Worm (Caenorhabditis elegans) whole organism, midembryonic: Measurements from ENCODE around the gene T14G8.4.

ENCODE experiments used
- T22C8.4 ChIP-seq: fragments of 200-800 bp; sonication (Bioruptor generic); IDR thresholded peaks from 2 replicates; pipeline ENCODE4 v1.3.6; 2022; ENCODE audit warnings: missing genetic modification characterization, missing compliant biosample characterization
- cog-1 ChIP-seq: sonication (generic microtip); optimal IDR thresholded peaks from 2 replicates; lab custom pipeline; 2016; ENCODE audit warnings: missing genetic modification characterization, missing compliant biosample characterization
- flt-1 ChIP-seq: fragments of 200-800 bp; sonication (Bioruptor generic); IDR thresholded peaks from 2 replicates; pipeline ENCODE4 v1.3.6; 2022; ENCODE audit warnings: missing genetic modification characterization, missing compliant biosample characterization
- klf-2 ChIP-seq: fragments of 200-800 bp; sonication (Bioruptor generic); conservative IDR thresholded peaks from 2 replicates; pipeline ENCODE4 v1.3.6; 2022; ENCODE audit warnings: missing genetic modification reagents, missing genetic modification characterization, missing compliant biosample characterization
- ref-1 ChIP-seq: fragments of 200-800 bp; sonication (Bioruptor generic); conservative IDR thresholded peaks from 2 replicates; pipeline ENCODE4 v1.3.6; 2022; ENCODE audit warnings: missing genetic modification reagents, missing genetic modification characterization, missing compliant biosample characterization
- tab-1 ChIP-seq: fragments of 200-800 bp; sonication (Bioruptor generic); IDR thresholded peaks from 2 replicates; pipeline ENCODE4 v1.3.6; 2022; ENCODE audit warnings: missing genetic modification characterization, missing compliant biosample characterization
- ztf-23 ChIP-seq: fragments of 200-800 bp; sonication (Bioruptor generic); IDR thresholded peaks from 2 replicates; pipeline ENCODE4 v1.3.6; 2022; ENCODE audit warnings: missing genetic modification reagents, missing genetic modification characterization, missing compliant biosample characterization
- ztf-29 ChIP-seq: fragments of 200-800 bp; sonication (Bioruptor generic); IDR thresholded peaks from 2 replicates; pipeline ENCODE4 v1.3.6; 2022; ENCODE audit warnings: missing genetic modification reagents, missing genetic modification characterization, missing compliant biosample characterization

- TF ChIP-seq tab-1 = no peak
- no peak for TF ChIP-seq cog-1 (tag; lab: Kevin White, UChicago)
- no peak for TF ChIP-seq ztf-23 (GFP tag; lab: Robert Waterston, UW)
- TF ChIP-seq ztf-29 (GFP tag; lab: Robert Waterston, UW) = no peak
- no peak for TF ChIP-seq T22C8.4
- no peak for TF ChIP-seq klf-2 (GFP tag; lab: Robert Waterston, UW)
- no peak for TF ChIP-seq flt-1 (GFP tag; lab: Robert Waterston, UW)
- no peak for TF ChIP-seq ref-1 (GFP tag; lab: Robert Waterston, UW)
These were observed at the start of gene T14G8.4 for ce11 chrX:12863796-12864195.
